Fruit fly (Drosophila melanogaster) whole organism, adult: Measurements from ENCODE around the gene clumsy.

ENCODE experiments used
- CG11617 ChIP-seq: fragments of 200-800 bp; sonication (Bioruptor generic); optimal IDR thresholded peaks from 2 replicates; lab custom pipeline; 2017; ENCODE audit warnings: mild to moderate bottlenecking, missing biosample characterization, missing genetic modification reagents, missing genetic modification characterization
- CG12768 ChIP-seq: fragments of 200-800 bp; sonication (Bioruptor generic); optimal IDR thresholded peaks from 2 replicates; lab custom pipeline; 2017; ENCODE audit warnings: missing biosample characterization, missing genetic modification characterization, mild to moderate bottlenecking, moderate library complexity, missing genetic modification reagents
- CG14711 ChIP-seq: fragments of 200-800 bp; sonication (Bioruptor generic); optimal IDR thresholded peaks from 2 replicates; lab custom pipeline; 2018; ENCODE audit warnings: missing biosample characterization, mild to moderate bottlenecking, missing genetic modification characterization, moderate library complexity
- CG1620 ChIP-seq: fragments of 200-800 bp; sonication (Bioruptor generic); optimal IDR thresholded peaks from 2 replicates; lab custom pipeline; 2016; ENCODE audit warnings: missing biosample characterization, missing genetic modification characterization
- CG33017 ChIP-seq: fragments of 200-800 bp; sonication (Bioruptor generic); optimal IDR thresholded peaks from 2 replicates; lab custom pipeline; 2018; ENCODE audit warnings: missing biosample characterization, mild to moderate bottlenecking, missing genetic modification characterization, moderate library complexity
- CG5204 ChIP-seq: fragments of 200-800 bp; sonication (Bioruptor generic); optimal IDR thresholded peaks from 2 replicates; lab custom pipeline; 2016; ENCODE audit warnings: missing biosample characterization, missing genetic modification characterization
- CG7045 ChIP-seq: fragments of 200-800 bp; sonication (Bioruptor generic); optimal IDR thresholded peaks from 2 replicates; lab custom pipeline; 2017; ENCODE audit warnings: missing biosample characterization, mild to moderate bottlenecking, missing genetic modification characterization
- CG7101 ChIP-seq: fragments of 200-800 bp; sonication (Bioruptor generic); optimal IDR thresholded peaks from 2 replicates; lab custom pipeline; 2018; ENCODE audit warnings: missing biosample characterization, mild to moderate bottlenecking, missing genetic modification characterization, moderate library complexity
- Clk ChIP-seq: fragments of 200-800 bp; sonication (Bioruptor generic); optimal IDR thresholded peaks from 2 replicates; lab custom pipeline; 2017; ENCODE audit warnings: missing biosample characterization, missing genetic modification characterization
- Crg-1 ChIP-seq: fragments of 200-800 bp; sonication (Bioruptor generic); optimal IDR thresholded peaks from 2 replicates; lab custom pipeline; 2016; ENCODE audit warnings: missing biosample characterization, missing genetic modification characterization
- Hr96 ChIP-seq: fragments of 200-800 bp; sonication (Bioruptor generic); optimal IDR thresholded peaks from 2 replicates; lab custom pipeline; 2016; ENCODE audit warnings: missing biosample characterization, missing genetic modification characterization
- Mnt ChIP-seq: fragments of 200-800 bp; sonication (Bioruptor generic); optimal IDR thresholded peaks from 2 replicates; lab custom pipeline; 2016; ENCODE audit warnings: missing biosample characterization, mild to moderate bottlenecking, missing genetic modification characterization
- bab1 ChIP-seq: fragments of 200-800 bp; sonication (Bioruptor generic); optimal IDR thresholded peaks from 3 replicates; lab custom pipeline; 2019; ENCODE audit warnings: missing biosample characterization, mild to moderate bottlenecking, missing genetic modification characterization, moderate library complexity
- cic ChIP-seq: fragments of 200-800 bp; sonication (Bioruptor generic); optimal IDR thresholded peaks from 2 replicates; lab custom pipeline; 2017; ENCODE audit warnings: missing biosample characterization, mild to moderate bottlenecking, missing genetic modification characterization, moderate library complexity
- cnc ChIP-seq, 2 experiments: fragments of >200 bp; optimal IDR thresholded peaks; 2 replicates each; lab custom pipeline; 2017
- kay ChIP-seq: fragments of 200-800 bp; sonication (Bioruptor generic); peaks from one replicate; lab custom pipeline; 2016; ENCODE audit warnings: missing biosample characterization, missing genetic modification characterization, borderline replicate concordance
- ovo ChIP-seq: fragments of 200-800 bp; sonication (Bioruptor generic); optimal IDR thresholded peaks from 2 replicates; lab custom pipeline; 2016; ENCODE audit warnings: missing biosample characterization, missing genetic modification characterization
- pad ChIP-seq: fragments of 200-800 bp; sonication (Bioruptor generic); optimal IDR thresholded peaks from 3 replicates; lab custom pipeline; 2017; ENCODE audit warnings: missing biosample characterization, missing genetic modification characterization, mild to moderate bottlenecking, moderate library complexity, missing genetic modification reagents
- tj ChIP-seq: fragments of 200-800 bp; sonication (Bioruptor generic); optimal IDR thresholded peaks from 3 replicates; lab custom pipeline; 2017; ENCODE audit warnings: missing biosample characterization, mild to moderate bottlenecking, missing genetic modification characterization, moderate library complexity
- toe ChIP-seq: fragments of 200-800 bp; sonication (Bioruptor generic); optimal IDR thresholded peaks from 2 replicates; lab custom pipeline; 2016; ENCODE audit warnings: missing biosample characterization, missing genetic modification characterization

Gene clumsy

DNA sequence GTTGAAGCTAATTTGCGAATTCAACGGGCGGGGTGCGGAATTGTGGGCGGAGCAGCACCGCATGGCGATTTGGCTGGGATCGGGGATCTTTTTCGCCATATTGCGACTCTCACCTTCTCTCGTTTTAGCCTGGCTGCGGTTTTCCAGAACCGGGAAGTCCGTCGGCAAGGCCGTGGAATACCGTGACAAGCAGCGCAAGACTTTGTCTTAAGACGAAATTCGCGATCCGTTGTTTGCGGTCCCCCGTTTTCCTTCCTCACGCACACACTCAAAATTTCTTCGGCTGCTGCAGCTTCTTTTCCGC, 27.1 kb upstream of the clumsy start:
- TF ChIP-seq CG1620 (no peak), pad (no peak), cic (GFP tag; lab: Kevin White, UChicago) (no peak), Clk (GFP tag; lab: Kevin White, UChicago) (no peak), CG33017 (no peak), CG7101 (no peak), CG5204 (no peak), CG14711 (tag; lab: Kevin White, UChicago) (no peak), cnc (optimal IDR thresholded peaks at IDR 0.05; lab: Kevin White, UChicago) (no peak), Hr96 (GFP tag; lab: Kevin White, UChicago) (no peak), Mnt (no peak), bab1 (GFP tag; lab: Kevin White, UChicago) (no peak), toe (GFP tag; lab: Kevin White, UChicago) (no peak)

- TF ChIP-seq CG1620 (no peak), CG7101 (peak; percentile 42), bab1 (GFP tag; lab: Kevin White, UChicago) (no peak), pad (peak; percentile 2), CG11617 (GFP tag; lab: Kevin White, UChicago) (no peak), CG14711 (tag; lab: Kevin White, UChicago) (peak; percentile 27)
Observed at dm6 chr2L:21179615-21180031, 26.7 kb upstream of the clumsy start, which contains the start of the genes bur and Mcm10. Gene bur (minus strand): TSS chr2L:21179683. Gene Mcm10 (plus strand): TSS chr2L:21179933.

dm6 chr2L:21187753-21188152, 18.5 kb upstream of the clumsy start:
- TF ChIP-seq toe (GFP tag; lab: Kevin White, UChicago) (no peak), pad (no peak), tj (no peak), CG14711 (tag; lab: Kevin White, UChicago) (no peak), kay (GFP tag; lab: Kevin White, UChicago) (no peak), ovo (GFP tag; lab: Kevin White, UChicago) (no peak), CG12768 (no peak), CG5204 (no peak), CG1620 (no peak), CG33017 (no peak), bab1 (GFP tag; lab: Kevin White, UChicago) (no peak), CG7101 (no peak), CG11617 (GFP tag; lab: Kevin White, UChicago) (no peak), Mnt (no peak), Clk (GFP tag; lab: Kevin White, UChicago) (no peak), cic (GFP tag; lab: Kevin White, UChicago) (no peak), CG7045 (GFP tag; lab: Kevin White, UChicago) (no peak)

DNA sequence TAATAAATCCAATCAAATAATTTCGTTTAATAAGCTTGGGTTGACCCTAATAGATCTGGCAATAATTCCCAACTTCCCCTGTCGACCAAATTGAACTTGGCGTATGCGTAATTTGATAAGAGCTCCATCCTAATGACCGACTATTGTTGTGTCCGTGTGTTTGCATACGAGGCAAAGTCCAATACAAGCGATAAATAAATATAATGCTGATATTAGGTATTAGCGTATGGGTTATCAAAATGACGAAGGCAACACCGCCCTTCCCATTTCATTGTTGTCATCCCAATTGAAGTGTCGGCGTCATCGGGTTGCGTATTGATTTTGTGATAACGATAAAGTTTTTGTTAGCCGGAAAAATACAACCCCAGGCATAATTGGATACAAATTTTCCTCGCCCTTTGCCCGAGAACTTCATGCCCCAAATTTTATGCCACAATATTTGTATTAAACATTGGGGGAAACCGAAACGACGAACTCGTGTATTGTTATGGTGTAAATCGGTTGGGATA, 17.0 kb upstream of the clumsy start:
- TF ChIP-seq kay (GFP tag; lab: Kevin White, UChicago) (no peak), CG1620 (no peak), bab1 (GFP tag; lab: Kevin White, UChicago) (no peak), CG12768 (no peak), CG5204 (no peak), toe (GFP tag; lab: Kevin White, UChicago) (no peak), CG11617 (GFP tag; lab: Kevin White, UChicago) (no peak), CG14711 (tag; lab: Kevin White, UChicago) (no peak), CG7045 (GFP tag; lab: Kevin White, UChicago) (no peak), cnc (optimal IDR thresholded peaks at IDR 0.05; lab: Kevin White, UChicago) (no peak), Clk (GFP tag; lab: Kevin White, UChicago) (no peak), Hr96 (GFP tag; lab: Kevin White, UChicago) (no peak), Mnt (no peak), Crg-1 (GFP tag; lab: Kevin White, UChicago) (no peak)

DNA sequence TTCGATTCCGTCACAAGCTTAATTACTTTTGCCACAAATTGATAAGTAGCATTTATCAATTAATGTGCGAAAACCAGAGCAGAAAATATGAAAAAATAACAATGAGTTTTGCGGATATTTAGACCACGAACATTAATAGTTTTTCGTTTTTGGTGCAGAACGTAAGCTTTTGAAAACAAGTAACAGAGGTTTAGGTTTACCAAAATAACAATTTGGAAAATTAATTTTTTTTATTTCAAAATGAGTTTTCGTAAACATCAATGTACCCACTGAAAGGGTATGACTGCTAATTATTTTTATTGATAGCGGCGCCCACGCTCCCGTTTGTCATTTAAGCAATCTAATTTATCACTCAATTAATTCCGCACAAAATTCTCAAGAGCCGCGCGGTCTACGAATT, 11.0 kb upstream of the clumsy start:
- no peak for TF ChIP-seq CG11617 (GFP tag; lab: Kevin White, UChicago)
- TF ChIP-seq CG7045 (GFP tag; lab: Kevin White, UChicago): no peak
- no peak for TF ChIP-seq Crg-1 (GFP tag; lab: Kevin White, UChicago)
- no peak for TF ChIP-seq ovo (GFP tag; lab: Kevin White, UChicago)
- no peak for TF ChIP-seq Hr96 (GFP tag; lab: Kevin White, UChicago)
- TF ChIP-seq toe (GFP tag; lab: Kevin White, UChicago): no peak
- no peak for TF ChIP-seq CG14711 (tag; lab: Kevin White, UChicago)
- TF ChIP-seq CG12768: no peak
- TF ChIP-seq CG7101: no peak
- no peak for TF ChIP-seq CG5204
- no peak for TF ChIP-seq cnc (optimal IDR thresholded peaks at IDR 0.05; lab: Kevin White, UChicago)
- no peak for TF ChIP-seq bab1 (GFP tag; lab: Kevin White, UChicago)
- TF ChIP-seq Clk (GFP tag; lab: Kevin White, UChicago): no peak
- TF ChIP-seq CG1620: no peak
- no peak for TF ChIP-seq tj
- no peak for TF ChIP-seq Mnt
- no peak for TF ChIP-seq kay (GFP tag; lab: Kevin White, UChicago)
- TF ChIP-seq CG33017: no peak

DNA sequence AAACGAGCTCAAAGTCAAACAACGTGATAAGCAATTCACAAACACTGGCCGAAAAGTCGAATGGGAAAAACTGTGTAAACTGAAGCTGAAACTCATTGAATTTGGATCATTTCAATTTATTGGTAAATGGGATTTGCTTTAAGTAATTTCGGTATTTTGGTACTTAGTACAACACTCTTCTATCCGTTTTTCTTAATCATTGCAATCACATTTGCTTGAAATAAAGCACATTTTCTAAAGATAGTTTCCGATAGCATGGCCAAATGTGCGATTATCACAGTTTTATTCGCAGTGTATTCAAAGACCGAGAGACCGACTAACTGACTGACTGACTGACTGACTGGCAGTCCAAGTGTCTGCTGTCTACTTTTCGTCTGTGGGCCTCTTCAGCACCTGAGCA, 9.8 kb upstream of the clumsy start:
- TF ChIP-seq CG7101: no peak
- no peak for TF ChIP-seq CG33017
- TF ChIP-seq Hr96 (GFP tag; lab: Kevin White, UChicago): no peak
- no peak for TF ChIP-seq CG7045 (GFP tag; lab: Kevin White, UChicago)
- no peak for TF ChIP-seq CG12768
- TF ChIP-seq CG14711 (tag; lab: Kevin White, UChicago): no peak
- TF ChIP-seq pad: no peak
- TF ChIP-seq Crg-1 (GFP tag; lab: Kevin White, UChicago): no peak
- TF ChIP-seq cic (GFP tag; lab: Kevin White, UChicago): no peak
- no peak for TF ChIP-seq bab1 (GFP tag; lab: Kevin White, UChicago)

DNA sequence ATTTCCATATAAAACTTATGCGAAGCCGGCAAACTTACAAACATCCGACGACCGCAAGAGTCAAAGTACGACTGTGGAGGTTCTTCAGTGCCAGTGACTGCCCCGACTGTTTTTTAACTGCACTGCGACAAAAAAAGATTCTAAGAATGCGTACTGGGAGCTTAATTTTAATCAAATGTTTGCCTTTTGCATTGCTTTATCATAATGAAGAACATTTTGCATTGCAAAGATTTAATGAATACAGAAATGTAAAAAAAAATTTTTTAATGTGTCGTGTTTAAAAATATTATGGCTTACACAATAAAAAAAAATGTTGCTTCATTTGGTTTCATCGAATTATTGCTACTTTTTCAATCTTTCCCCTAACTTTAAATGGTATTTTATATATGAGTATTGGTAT, 9.1 kb upstream of the clumsy start:
- TF ChIP-seq CG7045 (GFP tag; lab: Kevin White, UChicago): no peak
- TF ChIP-seq cnc (optimal IDR thresholded peaks at IDR 0.05; lab: Kevin White, UChicago): no peak
- TF ChIP-seq ovo (GFP tag; lab: Kevin White, UChicago): no peak
- no peak for TF ChIP-seq CG5204
- TF ChIP-seq Hr96 (GFP tag; lab: Kevin White, UChicago): no peak
- no peak for TF ChIP-seq CG1620
- TF ChIP-seq bab1 (GFP tag; lab: Kevin White, UChicago): no peak
- no peak for TF ChIP-seq Crg-1 (GFP tag; lab: Kevin White, UChicago)
- TF ChIP-seq CG14711 (tag; lab: Kevin White, UChicago): no peak
